Worm (Caenorhabditis elegans) whole organism, L2 larva: ENCODE data around the gene cnc-11.

Experiments used
- ama-1 ChIP-seq: fragments of 150-350 bp; optimal IDR thresholded peaks from 2 replicates; lab custom pipeline; 2018; ENCODE audit warnings: inconsistent platforms
- egl-27 ChIP-seq: sonication (generic microtip); optimal IDR thresholded peaks from 3 replicates; lab custom pipeline; 2017; ENCODE audit warnings: missing biosample characterization, missing genetic modification reagents, missing genetic modification characterization
- snpc-4 ChIP-seq: fragments of 150-350 bp; optimal IDR thresholded peaks from 2 replicates; lab custom pipeline; 2014; ENCODE audit warnings: missing biosample characterization, missing genetic modification characterization

ce11 chrV:1422269-1422668 lies 19.9 kb upstream of the cnc-11 start:
- TF ChIP-seq snpc-4 (tag; lab: Kevin White, UChicago) (no peak), egl-27 (tag; lab: Kevin White, UChicago) (no peak), ama-1 (lab: Kevin White, UChicago) (no peak)
